Worm (Caenorhabditis elegans) whole organism, young adult: ENCODE data around the gene cnc-1.

Experiments used
- K11D2.4 ChIP-seq: fragments of 200-800 bp; sonication (Bioruptor generic); IDR thresholded peaks from 2 replicates; pipeline ENCODE4 v1.3.6; 2022; ENCODE audit warnings: missing genetic modification reagents, missing genetic modification characterization, missing compliant biosample characterization
- akir-1 ChIP-seq: fragments of 200-800 bp; sonication (Bioruptor generic); optimal IDR thresholded peaks from 2 replicates; lab custom pipeline; 2018; ENCODE audit warnings: mild to moderate bottlenecking, missing genetic modification characterization, moderate library complexity, missing compliant biosample characterization
- him-1 ChIP-seq: sonication (generic microtip); optimal IDR thresholded peaks from 2 replicates; lab custom pipeline; 2016; ENCODE audit warnings: missing genotype, missing genetic modification reagents, missing genetic modification characterization, missing compliant biosample characterization
- nfya-1 ChIP-seq: sonication (generic microtip); optimal IDR thresholded peaks from 2 replicates; lab custom pipeline; 2017; ENCODE audit warnings: antibody characterized with exemption, missing compliant biosample characterization, missing genetic modification characterization, borderline replicate concordance; ENCODE audit not compliant: insufficient read depth
- nhr-27 ChIP-seq: fragments of 200-800 bp; sonication (Bioruptor generic); optimal IDR thresholded peaks from 2 replicates; lab custom pipeline; 2018; ENCODE audit warnings: mild to moderate bottlenecking, missing genetic modification characterization, moderate library complexity, missing compliant biosample characterization
- snpc-4 ChIP-seq, 5 experiments: fragments of 150-350 bp in 1 of 5; sonication (generic microtip) in 4 of 5; optimal IDR thresholded peaks; 2 replicates each; lab custom pipeline; 2014 to 2018; ENCODE audit warnings: missing genetic modification characterization in 5 of 5, missing biosample characterization in 3 of 5, antibody characterized with exemption in 2 of 5, mild to moderate bottlenecking in 2 of 5, missing compliant biosample characterization in 2 of 5, missing genotype in 2 of 5, moderate library complexity in 2 of 5, missing genetic modification reagents in 1 of 5

- TF ChIP-seq snpc-4 (GFP tag; optimal IDR thresholded peaks at IDR 0.05; lab: Kevin White, UChicago): no peak
- TF ChIP-seq snpc-4 (tag; optimal IDR thresholded peaks at IDR 0.05; lab: Kevin White, UChicago): no peak
- TF ChIP-seq nhr-27 (tag; lab: Kevin White, UChicago): no peak
- no peak for TF ChIP-seq K11D2.4 (GFP tag; lab: Robert Waterston, UW)
- no peak for TF ChIP-seq nfya-1 (tag; lab: Kevin White, UChicago)
- TF ChIP-seq him-1: no peak
- TF ChIP-seq akir-1 (GFP tag; lab: Kevin White, UChicago): no peak
These were observed 42.0 kb upstream of the cnc-1 start for ce11 chrV:1486031-1486430.
